Worm (Caenorhabditis elegans): ENCODE measurements around the gene nrx-1.

Gene nrx-1

ce11 chrV:10859775-10860174 is 35.0 kb downstream of the nrx-1 start (continued):
- no peak for TF ChIP-seq attf-4 (tag; optimal IDR thresholded peaks at IDR 0.05)
- TF ChIP-seq jun-1 (tag; optimal IDR thresholded peaks at IDR 0.05): no peak
- peak in 1 of 2 experiments; percentile 2 for TF ChIP-seq unc-62 (GFP tag; optimal IDR thresholded peaks at IDR 0.05 in 1 of 2)
- TF ChIP-seq unc-62 (tag; optimal IDR thresholded peaks at IDR 0.05): no peak
- no peak for TF ChIP-seq ceh-32 (tag; optimal IDR thresholded peaks at IDR 0.05; ENCODE audit: poor library complexity)
- TF ChIP-seq dve-1 (tag; optimal IDR thresholded peaks at IDR 0.05; ENCODE audit: insufficient read depth): peak; percentile 55
- TF ChIP-seq hlh-11 (tag; optimal IDR thresholded peaks at IDR 0.05): peak; percentile 67
- no peak for TF ChIP-seq Y5F2A.4 (GFP tag; optimal IDR thresholded peaks at IDR 0.05)
- TF ChIP-seq aha-1 (tag): peak; percentile 99
- TF ChIP-seq F44E2.7 (GFP tag; IDR thresholded peaks at IDR 0.05): no peak
- TF ChIP-seq R02D3.7 (tag; optimal IDR thresholded peaks at IDR 0.05): no peak

- TF ChIP-seq nhr-48 (tag; optimal IDR thresholded peaks at IDR 0.05) (no peak), unc-62 (GFP tag; optimal IDR thresholded peaks at IDR 0.05 in 1 of 2) (peak in 1 of 2 experiments; percentile 98), unc-62 (tag; optimal IDR thresholded peaks at IDR 0.05) (no peak)
Measured at ce11 chrV:10860526-10861037, 35.8 kb downstream of the nrx-1 start.

- TF ChIP-seq aha-1 (tag) (peak; percentile 13), attf-4 (tag; optimal IDR thresholded peaks at IDR 0.05) (no peak), ama-1 (optimal IDR thresholded peaks at IDR 0.05) (peak; percentile 25), rbr-2 (tag; optimal IDR thresholded peaks at IDR 0.05) (peak; percentile 52), hlh-11 (tag; optimal IDR thresholded peaks at IDR 0.05) (peak; percentile 42), hif-1 (tag; optimal IDR thresholded peaks at IDR 0.05) (peak in 1 of 2 experiments; percentile 51), hlh-30 (tag; optimal IDR thresholded peaks at IDR 0.05; ENCODE audit: insufficient read depth) (peak; percentile 75), lsy-2 (tag; optimal IDR thresholded peaks at IDR 0.05) (peak in 1 of 2 experiments; percentile 45), nhr-28 (tag; optimal IDR thresholded peaks at IDR 0.05) (peak; percentile 59), unc-62 (GFP tag; optimal IDR thresholded peaks at IDR 0.05 in 1 of 2) (peak in 1 of 2 experiments; percentile 87), unc-62 (tag; optimal IDR thresholded peaks at IDR 0.05) (no peak), tra-1 (GFP tag; IDR thresholded peaks at IDR 0.05) (no peak), mep-1 (tag; optimal IDR thresholded peaks at IDR 0.05) (peak; percentile 47), nhr-77 (tag; optimal IDR thresholded peaks at IDR 0.05) (peak; percentile 15), nhr-11 (tag; optimal IDR thresholded peaks at IDR 0.05) (peak; percentile 15), daf-16 (GFP tag; optimal IDR thresholded peaks at IDR 0.05) (no peak), daf-16 (tag; optimal IDR thresholded peaks at IDR 0.05) (peak; percentile 24), daf-12 (tag; optimal IDR thresholded peaks at IDR 0.05) (no peak), dmd-6 (GFP tag; IDR thresholded peaks at IDR 0.05) (peak; percentile 20), dpl-1 (GFP tag; optimal IDR thresholded peaks at IDR 0.05) (no peak), mdl-1 (tag; optimal IDR thresholded peaks at IDR 0.05) (peak in 1 of 2 experiments; percentile 24)
Measured at ce11 chrV:10861611-10862262, 36.9 kb downstream of the nrx-1 start.

- TF ChIP-seq hlh-30 (tag; optimal IDR thresholded peaks at IDR 0.05; ENCODE audit: insufficient read depth) (no peak), F44E2.7 (GFP tag; IDR thresholded peaks at IDR 0.05) (no peak), ceh-82 (tag; optimal IDR thresholded peaks at IDR 0.05) (no peak), nhr-42 (GFP tag; IDR thresholded peaks at IDR 0.05) (no peak), F49E8.2 (tag; optimal IDR thresholded peaks at IDR 0.05; ENCODE audit: borderline replicate concordance) (no peak), nhr-77 (tag; optimal IDR thresholded peaks at IDR 0.05) (no peak), pha-4 (GFP tag; IDR thresholded peaks at IDR 0.05) (no peak), pha-4 (tag; optimal IDR thresholded peaks at IDR 0.05) (no peak), nhr-102 (tag; optimal IDR thresholded peaks at IDR 0.05) (no peak), lin-29 (GFP tag; IDR thresholded peaks at IDR 0.05) (no peak), nhr-28 (tag; optimal IDR thresholded peaks at IDR 0.05) (no peak), vab-7 (GFP tag; IDR thresholded peaks at IDR 0.05) (no peak)
Measured at ce11 chrV:10862457-10863097, 37.8 kb downstream of the nrx-1 start.

Data from whole organism, L4 larva.